Worm (Caenorhabditis elegans) whole organism, early embryonic: ENCODE measurements around the gene srg-32.
A peak's percentile ranks its signal among the peaks of the same experiment; 100 is the strongest.

Experiments used
- B0310.2 ChIP-seq: sonication (generic microtip); optimal IDR thresholded peaks from 2 replicates; lab custom pipeline; 2016; ENCODE audit warnings: mild to moderate bottlenecking, missing genetic modification characterization, missing compliant biosample characterization
- F13C5.2 ChIP-seq: sonication (generic microtip); optimal IDR thresholded peaks from 2 replicates; lab custom pipeline; 2017; ENCODE audit warnings: mild to moderate bottlenecking, missing genetic modification characterization, inconsistent platforms, missing compliant biosample characterization
- aly-1 ChIP-seq: sonication (generic microtip); optimal IDR thresholded peaks from 2 replicates; lab custom pipeline; 2016; ENCODE audit warnings: missing genetic modification characterization, missing compliant biosample characterization
- ama-1 ChIP-seq: fragments of 150-350 bp; optimal IDR thresholded peaks from 2 replicates; lab custom pipeline; 2014
- ceh-13 ChIP-seq: fragments of 200-800 bp; sonication (Bioruptor generic); optimal IDR thresholded peaks from 2 replicates; lab custom pipeline; 2018; ENCODE audit warnings: mild to moderate bottlenecking, missing genetic modification characterization, missing compliant biosample characterization
- ceh-36 ChIP-seq: sonication (generic microtip); optimal IDR thresholded peaks from 2 replicates; lab custom pipeline; 2016; ENCODE audit warnings: missing genetic modification characterization, inconsistent platforms, missing compliant biosample characterization
- ets-7 ChIP-seq: sonication (generic microtip); optimal IDR thresholded peaks from 2 replicates; lab custom pipeline; 2016; ENCODE audit warnings: missing genotype, missing genetic modification characterization, missing compliant biosample characterization
- flt-1 ChIP-seq: fragments of 200-800 bp; sonication (Bioruptor generic); IDR thresholded peaks from 2 replicates; pipeline ENCODE4 v1.3.6; 2022; ENCODE audit warnings: missing genetic modification characterization, missing compliant biosample characterization
- hmbx-1 ChIP-seq: sonication (generic microtip); optimal IDR thresholded peaks from 2 replicates; lab custom pipeline; 2016; ENCODE audit warnings: mild to moderate bottlenecking, missing genetic modification characterization, missing compliant biosample characterization
- hmg-4 ChIP-seq: fragments of 200-800 bp; sonication (Bioruptor generic); optimal IDR thresholded peaks from 2 replicates; lab custom pipeline; 2018; ENCODE audit warnings: mild to moderate bottlenecking, missing genetic modification characterization, missing compliant biosample characterization
- hnd-1 ChIP-seq: sonication (generic microtip); optimal IDR thresholded peaks from 2 replicates; lab custom pipeline; 2016; ENCODE audit warnings: missing genetic modification characterization, missing compliant biosample characterization
- pes-1 ChIP-seq: fragments of 200-800 bp; sonication (Bioruptor generic); IDR thresholded peaks from 2 replicates; pipeline ENCODE4 v1.3.6; 2022; ENCODE audit warnings: missing genetic modification reagents, missing genetic modification characterization, missing compliant biosample characterization
- scrt-1 ChIP-seq: fragments of 200-800 bp; sonication (Bioruptor generic); IDR thresholded peaks from 2 replicates; pipeline ENCODE4 v1.3.6; 2022; ENCODE audit warnings: missing genetic modification characterization, missing compliant biosample characterization
- sea-1 ChIP-seq: fragments of 200-800 bp; sonication (Bioruptor generic); conservative IDR thresholded peaks from 2 replicates; pipeline ENCODE4 v1.3.6; 2022; ENCODE audit warnings: missing genetic modification characterization, missing compliant biosample characterization
- tbx-11 ChIP-seq: fragments of 200-800 bp; sonication (Bioruptor generic); IDR thresholded peaks from 2 replicates; pipeline ENCODE4 v1.3.6; 2022; ENCODE audit warnings: missing genetic modification characterization, missing compliant biosample characterization
- tbx-37 ChIP-seq: fragments of 200-800 bp; sonication (Bioruptor generic); conservative IDR thresholded peaks from 2 replicates; pipeline ENCODE4 v1.3.6; 2022; ENCODE audit warnings: missing genetic modification reagents, missing genetic modification characterization, missing compliant biosample characterization
- tra-4 ChIP-seq: sonication (generic microtip); optimal IDR thresholded peaks from 2 replicates; lab custom pipeline; 2017; ENCODE audit warnings: missing genetic modification characterization, missing compliant biosample characterization

Gene srg-32

ce11 chrV:10578938-10579337 lies 9.7 kb downstream of the srg-32 start, which contains the start of the genes erh-1 and lpd-9:
Gene erh-1 (minus strand): TSS chrV:10579141.
Gene lpd-9 (plus strand): TSS chrV:10579305.
- TF ChIP-seq tbx-37 (0 out of 2 replicates have a peak, but pooled peaks have one; percentile 31), F13C5.2 (tag; lab: Kevin White, UChicago) (peak; percentile 54), aly-1 (tag; lab: Kevin White, UChicago) (no peak)

- no peak for TF ChIP-seq ama-1 (lab: Kevin White, UChicago)
- TF ChIP-seq tra-4, result no peak
- no peak for TF ChIP-seq ceh-36 (tag; lab: Kevin White, UChicago)
- TF ChIP-seq ceh-13 (GFP tag; lab: Kevin White, UChicago), result no peak
- TF ChIP-seq tbx-37, result no peak
- no peak for TF ChIP-seq F13C5.2 (tag; lab: Kevin White, UChicago)
- TF ChIP-seq hmbx-1 (tag; lab: Kevin White, UChicago), result no peak
- TF ChIP-seq hnd-1 (tag; lab: Kevin White, UChicago), result no peak
- TF ChIP-seq scrt-1, result no peak
- no peak for TF ChIP-seq ets-7 (tag; lab: Kevin White, UChicago)
- TF ChIP-seq tbx-11 (GFP tag; lab: Robert Waterston, UW), result no peak
- TF ChIP-seq hmg-4, result no peak
- no peak for TF ChIP-seq flt-1
- TF ChIP-seq aly-1 (tag; lab: Kevin White, UChicago), result no peak
- no peak for TF ChIP-seq pes-1
- TF ChIP-seq sea-1, result no peak
- no peak for TF ChIP-seq B0310.2 (tag; lab: Kevin White, UChicago)
These were observed 10.4 kb downstream of the srg-32 start, which contains the start of gene mics-1 for ce11 chrV:10578226-10578625. Gene mics-1 (minus strand): TSS chrV:10578326.

- TF ChIP-seq tbx-11 (GFP tag; lab: Robert Waterston, UW), result no peak
These were observed 12.3 kb downstream of the srg-32 start, which contains the start of gene vps-54 for ce11 chrV:10576319-10576718. Gene vps-54 (minus strand): TSS chrV:10576419.

ce11 chrV:10574197-10574596 lies 14.4 kb downstream of the srg-32 start:
- TF ChIP-seq hmbx-1 (tag; lab: Kevin White, UChicago), result no peak
- no peak for TF ChIP-seq tbx-11 (GFP tag; lab: Robert Waterston, UW)
- no peak for TF ChIP-seq sea-1
- no peak for TF ChIP-seq hnd-1 (tag; lab: Kevin White, UChicago)
- no peak for TF ChIP-seq ets-7 (tag; lab: Kevin White, UChicago)
- TF ChIP-seq tra-4, result no peak
- no peak for TF ChIP-seq ceh-13 (GFP tag; lab: Kevin White, UChicago)
- TF ChIP-seq scrt-1, result no peak
- no peak for TF ChIP-seq aly-1 (tag; lab: Kevin White, UChicago)
- TF ChIP-seq tbx-37, result no peak
- no peak for TF ChIP-seq flt-1
- TF ChIP-seq B0310.2 (tag; lab: Kevin White, UChicago), result no peak
- no peak for TF ChIP-seq F13C5.2 (tag; lab: Kevin White, UChicago)
- no peak for TF ChIP-seq ama-1 (lab: Kevin White, UChicago)
- no peak for TF ChIP-seq pes-1
- no peak for TF ChIP-seq ceh-36 (tag; lab: Kevin White, UChicago)

ce11 chrV:10572614-10573013 lies 16.0 kb downstream of the srg-32 start, which contains the start of gene del-6:
Gene del-6 (plus strand): TSS chrV:10572914.
- TF ChIP-seq ets-7 (tag; lab: Kevin White, UChicago), result no peak
- no peak for TF ChIP-seq ceh-13 (GFP tag; lab: Kevin White, UChicago)
- no peak for TF ChIP-seq scrt-1
- no peak for TF ChIP-seq tbx-11 (GFP tag; lab: Robert Waterston, UW)
- no peak for TF ChIP-seq ceh-36 (tag; lab: Kevin White, UChicago)
- TF ChIP-seq hmg-4, result no peak
- no peak for TF ChIP-seq F13C5.2 (tag; lab: Kevin White, UChicago)
- no peak for TF ChIP-seq aly-1 (tag; lab: Kevin White, UChicago)
- no peak for TF ChIP-seq flt-1
- TF ChIP-seq pes-1, result no peak
- TF ChIP-seq ama-1 (lab: Kevin White, UChicago), result no peak

ce11 chrV:10571523-10571922 lies 17.1 kb downstream of the srg-32 start:
- TF ChIP-seq ceh-36 (tag; lab: Kevin White, UChicago) (no peak), tra-4 (no peak), tbx-11 (GFP tag; lab: Robert Waterston, UW) (no peak), ceh-13 (GFP tag; lab: Kevin White, UChicago) (no peak), scrt-1 (no peak), aly-1 (tag; lab: Kevin White, UChicago) (no peak), tbx-37 (no peak), hmbx-1 (tag; lab: Kevin White, UChicago) (no peak), F13C5.2 (tag; lab: Kevin White, UChicago) (no peak), ets-7 (tag; lab: Kevin White, UChicago) (no peak), flt-1 (no peak), hnd-1 (tag; lab: Kevin White, UChicago) (no peak), B0310.2 (tag; lab: Kevin White, UChicago) (no peak), sea-1 (no peak), pes-1 (no peak), ama-1 (lab: Kevin White, UChicago) (no peak)

ce11 chrV:10568496-10568895 lies 20.1 kb downstream of the srg-32 start:
- TF ChIP-seq tbx-11 (GFP tag; lab: Robert Waterston, UW), result no peak
- no peak for TF ChIP-seq hnd-1 (tag; lab: Kevin White, UChicago)
- no peak for TF ChIP-seq sea-1
- TF ChIP-seq pes-1, result no peak
- TF ChIP-seq aly-1 (tag; lab: Kevin White, UChicago), result no peak
- no peak for TF ChIP-seq tbx-37
- no peak for TF ChIP-seq ceh-13 (GFP tag; lab: Kevin White, UChicago)
- no peak for TF ChIP-seq tra-4
- no peak for TF ChIP-seq F13C5.2 (tag; lab: Kevin White, UChicago)
- TF ChIP-seq ama-1 (lab: Kevin White, UChicago), result no peak
- no peak for TF ChIP-seq B0310.2 (tag; lab: Kevin White, UChicago)
- TF ChIP-seq scrt-1, result no peak
- TF ChIP-seq hmbx-1 (tag; lab: Kevin White, UChicago), result no peak
- no peak for TF ChIP-seq ceh-36 (tag; lab: Kevin White, UChicago)
- TF ChIP-seq ets-7 (tag; lab: Kevin White, UChicago), result no peak
- no peak for TF ChIP-seq flt-1
- TF ChIP-seq hmg-4, result no peak
